Worm (Caenorhabditis elegans): Measurements from ENCODE around the gene gcs-1.

gcs-1 gene

ce11 chrII:9054604-9055003 lies 16.5 kb upstream of the gcs-1 start, which contains the start of gene chmp-7 (continued):
- 0 out of 2 replicates have a peak, but pooled peaks have one; percentile 15 for TF ChIP-seq Y105C5A.15 (GFP tag; IDR thresholded peaks at IDR 0.05)
- no peak for TF ChIP-seq zfp-2 (tag; optimal IDR thresholded peaks at IDR 0.05)
- no peak for TF ChIP-seq egl-43 (GFP tag; IDR thresholded peaks at IDR 0.05)
- peak; percentile 74 for TF ChIP-seq rbr-2 (tag; optimal IDR thresholded peaks at IDR 0.05)
- TF ChIP-seq nhr-76 (tag; optimal IDR thresholded peaks at IDR 0.05) = no peak
- TF ChIP-seq nhr-28 (tag; optimal IDR thresholded peaks at IDR 0.05) = peak; percentile 79
- TF ChIP-seq ztf-7 (tag; optimal IDR thresholded peaks at IDR 0.05) = no peak
- 0 out of 2 replicates have a peak, but pooled peaks have one; percentile 30 for TF ChIP-seq ceh-44 (GFP tag; IDR thresholded peaks at IDR 0.05)
- TF ChIP-seq nhr-48 (tag; optimal IDR thresholded peaks at IDR 0.05) = peak; percentile 2
- no peak for TF ChIP-seq lin-39 (tag; optimal IDR thresholded peaks at IDR 0.05)
- peak; percentile 77 for TF ChIP-seq hlh-30 (tag; optimal IDR thresholded peaks at IDR 0.05; ENCODE audit: insufficient read depth)
- TF ChIP-seq cey-2 (tag; optimal IDR thresholded peaks at IDR 0.05; ENCODE audit: borderline replicate concordance, insufficient read depth) = no peak
- TF ChIP-seq D1046.2 (GFP tag; IDR thresholded peaks at IDR 0.05) = no peak
- TF ChIP-seq hif-1 (tag; optimal IDR thresholded peaks at IDR 0.05) = peak in 1 of 2 experiments; percentile 53
- no peak for TF ChIP-seq ztf-11 (tag; optimal IDR thresholded peaks at IDR 0.05)
- peak; percentile 37 for TF ChIP-seq spr-1 (tag; optimal IDR thresholded peaks at IDR 0.05)
- TF ChIP-seq daf-12 (tag; optimal IDR thresholded peaks at IDR 0.05) = no peak
- peak; percentile 92 for TF ChIP-seq nhr-77 (tag; optimal IDR thresholded peaks at IDR 0.05)
- no peak for TF ChIP-seq nhr-10 (tag; optimal IDR thresholded peaks at IDR 0.05)
- TF ChIP-seq hlh-11 (tag; optimal IDR thresholded peaks at IDR 0.05) = peak; percentile 74
- TF ChIP-seq ceh-82 (tag; optimal IDR thresholded peaks at IDR 0.05) = no peak
- no peak for TF ChIP-seq nhr-111 (GFP tag; optimal IDR thresholded peaks at IDR 0.05)
- TF ChIP-seq fos-1 (tag; optimal IDR thresholded peaks at IDR 0.05) = no peak
- TF ChIP-seq ceh-62 (tag; optimal IDR thresholded peaks at IDR 0.05) = no peak
- TF ChIP-seq daf-16 (GFP tag; optimal IDR thresholded peaks at IDR 0.05) = no peak
- TF ChIP-seq daf-16 (tag; optimal IDR thresholded peaks at IDR 0.05) = peak; percentile 68
- no peak for TF ChIP-seq sdz-12 (GFP tag; optimal IDR thresholded peaks at IDR 0.05)
- TF ChIP-seq php-3 (GFP tag; IDR thresholded peaks at IDR 0.05) = no peak
- TF ChIP-seq F10B5.3 (tag; optimal IDR thresholded peaks at IDR 0.05) = no peak
- no peak for TF ChIP-seq lim-7 (GFP tag; IDR thresholded peaks at IDR 0.05)
- peak; percentile 84 for TF ChIP-seq lin-13 (GFP tag; optimal IDR thresholded peaks at IDR 0.05)
- peak; percentile 72 for TF ChIP-seq T26A8.4 (GFP tag; IDR thresholded peaks at IDR 0.05)
- no peak for TF ChIP-seq Y75B8A.6 (GFP tag; IDR thresholded peaks at IDR 0.05)
- TF ChIP-seq dmd-6 (GFP tag; IDR thresholded peaks at IDR 0.05) = peak; percentile 64
- TF ChIP-seq snpc-1.2 (GFP tag; IDR thresholded peaks at IDR 0.05) = peak; percentile 55; the same call in 1 of the 2 replicates
- TF ChIP-seq zip-2 (tag; optimal IDR thresholded peaks at IDR 0.05) = peak; percentile 2
- peak; percentile 64; the same call in 1 of the 2 replicates for TF ChIP-seq nhr-42 (GFP tag; IDR thresholded peaks at IDR 0.05)
- TF ChIP-seq dve-1 (tag; optimal IDR thresholded peaks at IDR 0.05; ENCODE audit: insufficient read depth) = no peak
- TF ChIP-seq pqm-1 (tag; optimal IDR thresholded peaks at IDR 0.05) = peak; percentile 17
- TF ChIP-seq Y48G9A.11 (GFP tag; IDR thresholded peaks at IDR 0.05) = peak; percentile 40; the same call in 1 of the 2 replicates
- TF ChIP-seq egl-27 (tag; optimal IDR thresholded peaks at IDR 0.05) = no peak
- TF ChIP-seq vab-7 (GFP tag; IDR thresholded peaks at IDR 0.05) = no peak; the same call in 1 of the 2 replicates
- no peak for TF ChIP-seq mdt-29 (GFP tag; IDR thresholded peaks at IDR 0.05)
- TF ChIP-seq ceh-28 (tag; optimal IDR thresholded peaks at IDR 0.05) = no peak
- no peak for TF ChIP-seq lir-3 (tag; optimal IDR thresholded peaks at IDR 0.05)
- peak; percentile 91 for TF ChIP-seq lin-38 (GFP tag; IDR thresholded peaks at IDR 0.05)
- no peak for TF ChIP-seq gei-8 (GFP tag; optimal IDR thresholded peaks at IDR 0.05)
- peak; percentile 46 for TF ChIP-seq F37D6.2 (tag; optimal IDR thresholded peaks at IDR 0.05)
- no peak for TF ChIP-seq ces-1 (GFP tag; optimal IDR thresholded peaks at IDR 0.05)
- no peak for TF ChIP-seq F49E8.2 (tag; optimal IDR thresholded peaks at IDR 0.05; ENCODE audit: borderline replicate concordance)
- TF ChIP-seq lsy-2 (tag; optimal IDR thresholded peaks at IDR 0.05) = peak; percentile 62 to 91
- no peak for TF ChIP-seq madf-5 (GFP tag; IDR thresholded peaks at IDR 0.05)

Measured in whole organism, L4 larva.